Worm (Caenorhabditis elegans): ENCODE data around the gene C17A2.3.

DNA sequence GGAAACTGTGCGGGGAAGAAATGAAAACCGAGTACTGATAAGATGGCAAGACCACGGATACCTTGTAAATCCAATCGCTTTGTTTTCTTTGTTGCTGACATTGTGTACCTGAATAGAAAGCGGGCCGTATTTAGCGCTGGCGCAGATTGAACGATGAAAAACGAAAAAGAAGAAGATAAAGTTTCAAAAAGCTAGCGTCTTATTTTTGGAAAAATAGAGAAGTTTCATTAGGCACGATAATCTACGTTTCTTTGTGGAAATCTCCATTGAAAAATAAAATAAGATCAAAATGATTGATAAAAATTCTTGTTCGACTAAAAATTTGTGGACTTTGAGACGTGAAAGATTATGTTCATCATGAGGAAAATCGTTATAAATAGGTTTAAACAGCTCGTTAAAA is 7.5 kb upstream of the C17A2.3 start, which contains the start of gene oac-4:
- no peak for TF ChIP-seq ztf-4 (tag; optimal IDR thresholded peaks at IDR 0.05)
- TF ChIP-seq nhr-25 (tag; optimal IDR thresholded peaks at IDR 0.05) = no peak
- no peak for TF ChIP-seq blmp-1 (tag; optimal IDR thresholded peaks at IDR 0.05; ENCODE audit: insufficient read depth)
- TF ChIP-seq lin-13 (GFP tag; optimal IDR thresholded peaks at IDR 0.05) = no peak
- TF ChIP-seq unc-62 (GFP tag; optimal IDR thresholded peaks at IDR 0.05) = no peak
- TF ChIP-seq snpc-4 (tag; optimal IDR thresholded peaks at IDR 0.05) = no peak
- TF ChIP-seq ama-1 (optimal IDR thresholded peaks at IDR 0.05) = no peak
- TF ChIP-seq ceh-16 (tag; optimal IDR thresholded peaks at IDR 0.05) = no peak
- no peak for TF ChIP-seq fos-1 (tag; optimal IDR thresholded peaks at IDR 0.05)
